Worm (Caenorhabditis elegans): ENCODE results near the gene clec-260.
"Not testable (repeated sequence)": the region's sequence is repeated elsewhere in the genome, so short reads cannot be mapped to it uniquely, and the experiment has no call there.

clec-260 gene

DNA sequence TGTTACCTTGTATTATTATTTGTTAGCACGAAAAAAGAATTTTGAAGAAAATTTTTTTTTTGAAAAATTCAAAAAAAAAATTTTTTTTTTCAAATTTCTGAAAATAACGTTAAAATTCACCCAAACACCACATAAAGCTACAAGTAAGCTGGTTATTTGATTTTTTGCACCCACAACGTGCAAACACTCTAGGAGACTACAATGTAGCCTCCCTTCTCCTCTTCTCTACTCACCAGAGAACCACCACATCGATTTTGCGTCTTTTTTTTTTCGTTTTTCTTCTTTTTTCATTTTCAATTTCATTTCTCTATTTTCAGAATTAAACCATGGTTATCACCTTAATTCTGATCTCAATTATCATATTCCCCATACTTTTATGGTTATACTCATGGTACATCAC, 30.9 kb downstream of the clec-260 start, which contains the start of gene abhd-3.1 (continued):
- no peak for TF ChIP-seq ceh-30 (tag; optimal IDR thresholded peaks at IDR 0.05)

DNA sequence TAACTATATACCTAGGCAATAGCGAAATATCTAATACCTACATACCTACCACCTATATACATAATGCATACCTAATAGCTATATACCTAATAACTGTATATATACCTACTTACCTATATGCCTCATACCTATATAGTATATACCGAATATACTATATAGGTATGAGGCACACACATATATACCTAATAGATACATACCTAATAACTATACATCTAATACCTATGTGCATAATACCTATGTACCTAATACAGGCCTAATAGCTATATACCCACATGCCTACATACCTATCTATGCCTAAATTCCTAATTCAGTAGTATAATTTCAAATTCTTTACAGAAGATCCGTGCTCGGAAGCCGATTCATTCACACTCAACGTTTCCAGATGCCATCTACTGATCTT, 31.6 kb downstream of the clec-260 start:
- TF ChIP-seq zip-5 (tag; optimal IDR thresholded peaks at IDR 0.05) (no peak), fax-1 (tag; optimal IDR thresholded peaks at IDR 0.05) (no peak), pat-9 (tag; optimal IDR thresholded peaks at IDR 0.05) (no peak), pha-4 (tag; optimal IDR thresholded peaks at IDR 0.05) (no peak), ceh-45 (GFP tag; IDR thresholded peaks at IDR 0.05) (no peak)

DNA sequence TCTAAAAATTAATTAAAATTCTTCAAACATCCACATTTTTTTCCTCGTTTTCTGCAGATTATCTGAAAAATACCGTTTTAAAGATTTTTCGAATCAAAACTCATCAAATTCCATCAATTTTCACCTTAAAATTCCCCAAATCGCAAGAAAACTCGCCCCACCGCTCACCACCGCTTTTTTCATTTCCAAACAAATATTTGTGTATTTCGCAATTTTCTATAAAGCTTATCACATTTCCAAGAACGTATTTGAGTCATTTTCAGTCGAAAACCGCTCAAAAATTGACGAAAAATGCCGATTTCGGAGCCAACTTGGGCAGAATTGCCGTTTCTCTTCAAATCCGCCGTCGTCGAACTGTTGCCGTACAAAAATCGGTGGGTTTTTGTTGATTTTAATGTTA, 36.4 kb downstream of the clec-260 start, which contains the start of gene Y60A3A.8:
TSS of gene Y60A3A.8 (plus strand) at position 258 of the 400 bp plus-strand sequence.
- TF ChIP-seq ref-2, ztf-16, lin-11 (tag; optimal IDR thresholded peaks at IDR 0.05): not testable (repeated sequence)

DNA sequence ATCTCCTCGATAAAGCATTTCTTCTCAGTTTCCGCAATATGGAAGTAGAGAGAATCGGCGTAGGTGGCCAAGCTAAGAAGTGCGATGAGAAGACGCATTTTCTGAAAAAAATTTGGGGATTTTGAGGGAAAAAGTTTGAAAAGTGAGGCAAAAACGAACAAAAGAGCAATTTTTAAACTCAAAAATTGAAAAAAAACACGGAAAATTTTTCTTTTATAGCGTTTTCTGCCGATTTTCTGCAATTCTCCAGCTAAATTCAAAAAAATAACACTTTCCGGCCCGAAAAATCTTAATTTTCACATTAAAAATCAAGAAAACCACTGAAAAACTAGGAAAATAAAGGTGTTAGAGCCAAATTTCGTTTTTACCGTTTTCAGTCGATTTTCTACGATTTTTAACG, 37.1 kb downstream of the clec-260 start, which contains the start of gene tmed-4:
TSS of gene tmed-4 (minus strand) at position 101 of the 400 bp plus-strand sequence.
- TF ChIP-seq ceh-45 (GFP tag; IDR thresholded peaks at IDR 0.05); ceh-48 (tag; optimal IDR thresholded peaks at IDR 0.05); ceh-9 (tag; optimal IDR thresholded peaks at IDR 0.05): not testable (repeated sequence)

DNA sequence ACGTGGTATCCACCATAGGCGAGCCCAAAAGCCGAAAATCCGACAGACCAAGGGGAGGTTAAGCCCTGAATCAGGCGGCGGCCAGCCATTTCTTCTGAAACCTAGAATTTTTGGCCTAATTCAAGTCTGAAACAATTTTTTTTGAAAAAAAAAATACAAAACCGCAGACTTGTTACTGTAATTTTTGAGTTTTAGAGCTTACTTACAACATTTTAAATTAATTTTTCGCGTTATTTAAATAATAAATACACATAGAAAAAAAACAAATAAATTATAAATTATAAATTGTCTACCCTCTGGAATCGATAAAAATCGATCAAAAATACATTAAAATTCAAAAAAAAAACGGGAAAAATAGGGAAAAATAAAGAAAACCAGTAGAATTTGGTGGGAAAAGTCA, 39.6 kb downstream of the clec-260 start, which contains the start of gene dhs-24:
TSS of gene dhs-24 (minus strand) at position 101 of the 400 bp plus-strand sequence.
- TF ChIP-seq tbx-2 (tag; optimal IDR thresholded peaks at IDR 0.05) (no peak), tbx-7 (tag; optimal IDR thresholded peaks at IDR 0.05) (no peak), ceh-19 (GFP tag; optimal IDR thresholded peaks at IDR 0.05) (no peak), nhr-232 (tag; optimal IDR thresholded peaks at IDR 0.05) (no peak), pros-1 (tag; optimal IDR thresholded peaks at IDR 0.05) (no peak), ceh-6 (GFP tag; optimal IDR thresholded peaks at IDR 0.05) (no peak), che-1 (tag; optimal IDR thresholded peaks at IDR 0.05) (no peak), Y22D7AL.16 (tag; optimal IDR thresholded peaks at IDR 0.05) (no peak), F13H6.1 (tag; optimal IDR thresholded peaks at IDR 0.05) (no peak), ceh-2 (tag; optimal IDR thresholded peaks at IDR 0.05) (no peak), ceh-30 (tag; optimal IDR thresholded peaks at IDR 0.05) (no peak), ets-4 (tag; optimal IDR thresholded peaks at IDR 0.05) (no peak)

DNA sequence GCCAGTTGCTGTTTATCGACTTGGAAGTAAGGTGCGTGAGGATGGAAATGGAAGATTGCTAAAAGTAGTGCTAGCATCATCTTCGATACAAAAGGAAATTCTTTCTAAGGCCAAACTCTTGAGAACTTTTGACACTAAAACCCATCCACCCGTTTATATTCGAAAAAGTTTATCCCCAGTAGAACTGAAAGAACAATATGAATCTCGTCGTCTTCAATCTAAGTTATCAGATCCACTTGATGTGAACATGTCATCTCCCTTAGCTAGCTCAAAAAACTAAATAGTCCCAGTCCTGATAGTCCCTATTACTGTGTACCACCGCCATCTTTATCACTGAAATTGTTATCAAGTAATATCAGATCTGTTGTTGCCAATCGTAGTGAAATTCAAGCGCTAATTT, 49.2 kb downstream of the clec-260 start:
- TF ChIP-seq ref-2 (tag; optimal IDR thresholded peaks at IDR 0.05) (no peak), ceh-22 (tag; optimal IDR thresholded peaks at IDR 0.05) (no peak), ceh-30 (tag; optimal IDR thresholded peaks at IDR 0.05) (no peak), C08G9.2 (tag; optimal IDR thresholded peaks at IDR 0.05) (no peak), gmeb-2 (tag; optimal IDR thresholded peaks at IDR 0.05) (no peak), lim-6 (tag; optimal IDR thresholded peaks at IDR 0.05) (no peak), ceh-45 (GFP tag; IDR thresholded peaks at IDR 0.05) (no peak), pat-9 (tag; optimal IDR thresholded peaks at IDR 0.05) (no peak), hlh-13 (GFP tag; optimal IDR thresholded peaks at IDR 0.05) (no peak), elt-4 (tag; optimal IDR thresholded peaks at IDR 0.05) (no peak), fax-1 (tag; optimal IDR thresholded peaks at IDR 0.05) (no peak), Y22D7AL.16 (tag; optimal IDR thresholded peaks at IDR 0.05) (no peak), ahr-1 (tag; optimal IDR thresholded peaks at IDR 0.05) (no peak), pha-4 (tag; optimal IDR thresholded peaks at IDR 0.05) (no peak), lin-11 (tag; optimal IDR thresholded peaks at IDR 0.05) (no peak), dmd-4 (tag; optimal IDR thresholded peaks at IDR 0.05; ENCODE audit: borderline replicate concordance) (no peak)

DNA sequence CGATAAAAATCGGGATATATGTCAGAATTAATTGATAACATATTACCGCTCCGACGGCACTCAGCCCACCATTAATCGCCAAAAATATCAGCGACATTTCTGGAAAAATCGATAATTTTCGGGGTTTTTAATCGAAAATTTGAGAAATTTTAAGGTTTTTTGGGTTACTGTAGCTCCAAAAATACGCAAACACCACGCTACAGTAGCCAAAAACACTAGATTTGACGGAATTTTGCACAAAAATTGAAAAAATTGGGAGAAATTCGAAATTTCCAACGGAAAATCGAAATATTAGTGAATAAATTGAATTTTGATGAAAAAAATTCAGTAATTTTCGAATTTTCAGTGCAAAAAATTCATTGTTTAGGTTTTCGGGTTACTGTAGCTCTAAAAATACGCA, 51.9 kb downstream of the clec-260 start, which contains the start of gene algn-7:
TSS of gene algn-7 (minus strand) at position 101 of the 400 bp plus-strand sequence.
- TF ChIP-seq madf-2 (tag; optimal IDR thresholded peaks at IDR 0.05) = no peak
